Worm (Caenorhabditis elegans): ENCODE measurements around the gene ssp-32.

- TF ChIP-seq flt-1 (GFP tag; IDR thresholded peaks at IDR 0.05) (no peak), ama-1 (optimal IDR thresholded peaks at IDR 0.05) (no peak), F13C5.2 (tag; optimal IDR thresholded peaks at IDR 0.05) (no peak), hmbx-1 (tag; optimal IDR thresholded peaks at IDR 0.05) (no peak), ceh-36 (tag; optimal IDR thresholded peaks at IDR 0.05) (no peak), tra-4 (tag; optimal IDR thresholded peaks at IDR 0.05) (no peak), tbx-37 (GFP tag; conservative IDR thresholded peaks at IDR 0.05) (no peak), hnd-1 (tag; optimal IDR thresholded peaks at IDR 0.05) (no peak), aly-1 (tag; optimal IDR thresholded peaks at IDR 0.05) (no peak), ceh-13 (GFP tag; optimal IDR thresholded peaks at IDR 0.05) (no peak), scrt-1 (GFP tag; IDR thresholded peaks at IDR 0.05) (no peak), B0310.2 (tag; optimal IDR thresholded peaks at IDR 0.05) (no peak)
Observed at ce11 chrIV:9928180-9928896, 33.1 kb downstream of the ssp-32 start, which contains the start of gene dur-1.
